Worm (Caenorhabditis elegans) whole organism, L2 larva: ENCODE data around the gene T16G12.10.

Experiments
- C34F6.9 ChIP-seq: fragments of 150-350 bp; optimal IDR thresholded peaks from 2 replicates; lab custom pipeline; 2014; ENCODE audit warnings: missing biosample characterization, missing genetic modification characterization
- F13H6.1 ChIP-seq: sonication (generic microtip); optimal IDR thresholded peaks from 2 replicates; lab custom pipeline; 2016; ENCODE audit warnings: missing genetic modification characterization, missing compliant biosample characterization
- R02D3.7 ChIP-seq: fragments of 150-350 bp; optimal IDR thresholded peaks from 2 replicates; lab custom pipeline; 2014; ENCODE audit warnings: missing biosample characterization, missing genetic modification characterization
- Y55F3AM.14 ChIP-seq: fragments of 200-800 bp; sonication (Bioruptor generic); optimal IDR thresholded peaks from 2 replicates; lab custom pipeline; 2018; ENCODE audit warnings: mild to moderate bottlenecking, missing genetic modification characterization, missing compliant biosample characterization
- ama-1 ChIP-seq: fragments of 150-350 bp; optimal IDR thresholded peaks from 2 replicates; lab custom pipeline; 2018; ENCODE audit warnings: inconsistent platforms
- blmp-1 ChIP-seq: sonication (generic microtip); optimal IDR thresholded peaks from 2 replicates; lab custom pipeline; 2017; ENCODE audit warnings: missing genetic modification characterization, mild to moderate bottlenecking, missing compliant biosample characterization, antibody characterized with exemption, moderate library complexity; ENCODE audit not compliant: insufficient read depth
- ceh-16 ChIP-seq: fragments of 150-350 bp; optimal IDR thresholded peaks from 2 replicates; lab custom pipeline; 2014; ENCODE audit warnings: missing biosample characterization, missing genetic modification characterization
- ceh-82 ChIP-seq: fragments of 150-350 bp; optimal IDR thresholded peaks from 2 replicates; lab custom pipeline; 2014; ENCODE audit warnings: missing biosample characterization, missing genetic modification characterization
- dmd-4 ChIP-seq: sonication (generic microtip); optimal IDR thresholded peaks from 2 replicates; lab custom pipeline; 2017; ENCODE audit warnings: missing biosample characterization, missing genetic modification characterization
- elt-1 ChIP-seq: fragments of 150-350 bp; optimal IDR thresholded peaks from 2 replicates; lab custom pipeline; 2014; ENCODE audit warnings: missing biosample characterization, missing genetic modification characterization
- elt-3 ChIP-seq: sonication (generic microtip); optimal IDR thresholded peaks from 2 replicates; lab custom pipeline; 2017; ENCODE audit warnings: missing biosample characterization, missing genetic modification characterization
- fos-1 ChIP-seq: fragments of 150-350 bp; optimal IDR thresholded peaks from 2 replicates; lab custom pipeline; 2014; ENCODE audit warnings: missing biosample characterization, missing genetic modification characterization
- lin-11 ChIP-seq: fragments of 150-350 bp; sonication (generic microtip); optimal IDR thresholded peaks from 2 replicates; lab custom pipeline; 2014; ENCODE audit warnings: missing biosample characterization, missing genetic modification characterization, inconsistent platforms, mixed read lengths
- lin-13 ChIP-seq: fragments of 150-350 bp; optimal IDR thresholded peaks from 2 replicates; lab custom pipeline; 2014; ENCODE audit warnings: missing biosample characterization, missing genetic modification reagents, missing genetic modification characterization
- lin-39 ChIP-seq: fragments of 150-350 bp; optimal IDR thresholded peaks from 2 replicates; lab custom pipeline; 2014; ENCODE audit warnings: missing biosample characterization, missing genetic modification reagents, missing genetic modification characterization
- lsy-2 ChIP-seq, 2 experiments: fragments of 150-350 bp in 1 of 2; sonication (generic microtip) in 1 of 2; optimal IDR thresholded peaks; 2 replicates each; lab custom pipeline; 2014 to 2017; ENCODE audit warnings: missing biosample characterization in 2 of 2, missing genetic modification characterization in 2 of 2
- mab-5 ChIP-seq: fragments of 150-350 bp; optimal IDR thresholded peaks from 2 replicates; lab custom pipeline; 2014; ENCODE audit warnings: missing biosample characterization, missing genetic modification characterization
- mbf-1 ChIP-seq: sonication (generic microtip); optimal IDR thresholded peaks from 2 replicates; lab custom pipeline; 2017; ENCODE audit warnings: missing biosample characterization, missing genetic modification characterization
- mdl-1 ChIP-seq, 2 experiments: fragments of 150-350 bp in 1 of 2; sonication (generic microtip) in 1 of 2; optimal IDR thresholded peaks; 2 replicates each; lab custom pipeline; 2017; ENCODE audit warnings: missing biosample characterization in 2 of 2, missing genetic modification characterization in 2 of 2
- nhr-10 ChIP-seq: sonication (generic microtip); optimal IDR thresholded peaks from 2 replicates; lab custom pipeline; 2017; ENCODE audit warnings: missing biosample characterization, missing genetic modification characterization
- nhr-11 ChIP-seq: fragments of 150-350 bp; optimal IDR thresholded peaks from 2 replicates; lab custom pipeline; 2014; ENCODE audit warnings: missing biosample characterization, missing genetic modification characterization
- nhr-12 ChIP-seq: fragments of 150-350 bp; optimal IDR thresholded peaks from 2 replicates; lab custom pipeline; 2014; ENCODE audit warnings: missing biosample characterization, missing genetic modification characterization
- nhr-129 ChIP-seq: fragments of 150-350 bp; optimal IDR thresholded peaks from 2 replicates; lab custom pipeline; 2014; ENCODE audit warnings: missing biosample characterization, missing genetic modification characterization
- nhr-21 ChIP-seq: fragments of 150-350 bp; optimal IDR thresholded peaks from 2 replicates; lab custom pipeline; 2014; ENCODE audit warnings: missing biosample characterization, missing genetic modification characterization
- nhr-23 ChIP-seq: fragments of 150-350 bp; optimal IDR thresholded peaks from 2 replicates; lab custom pipeline; 2014; ENCODE audit warnings: missing biosample characterization, missing genetic modification reagents, missing genetic modification characterization
- nhr-25 ChIP-seq: fragments of 150-350 bp; sonication (generic microtip); optimal IDR thresholded peaks from 3 replicates; lab custom pipeline; 2014; ENCODE audit warnings: missing biosample characterization, missing genetic modification characterization
- nhr-6 ChIP-seq: fragments of 150-350 bp; optimal IDR thresholded peaks from 2 replicates; lab custom pipeline; 2014; ENCODE audit warnings: missing biosample characterization, missing genetic modification characterization
- nhr-77 ChIP-seq: fragments of 150-350 bp; optimal IDR thresholded peaks from 2 replicates; lab custom pipeline; 2014; ENCODE audit warnings: missing biosample characterization, missing genetic modification characterization
- peb-1 ChIP-seq: fragments of 150-350 bp; optimal IDR thresholded peaks from 2 replicates; lab custom pipeline; 2014; ENCODE audit warnings: missing biosample characterization, missing genetic modification characterization
- sem-4 ChIP-seq: fragments of 150-350 bp; optimal IDR thresholded peaks from 2 replicates; lab custom pipeline; 2014; ENCODE audit warnings: missing biosample characterization, missing genetic modification reagents, missing genetic modification characterization
- skn-1 ChIP-seq: sonication (generic microtip); optimal IDR thresholded peaks from 2 replicates; lab custom pipeline; 2017; ENCODE audit warnings: missing biosample characterization, missing genetic modification characterization
- sma-3 ChIP-seq: sonication (generic microtip); optimal IDR thresholded peaks from 2 replicates; lab custom pipeline; 2016; ENCODE audit warnings: missing genetic modification reagents, missing genetic modification characterization, missing compliant biosample characterization
- sma-9 ChIP-seq, 2 experiments: fragments of 150-350 bp in 1 of 2; sonication (generic microtip) in 1 of 2; optimal IDR thresholded peaks; 2 replicates each; lab custom pipeline; 2014 to 2016; ENCODE audit warnings: missing genetic modification characterization in 2 of 2, mild to moderate bottlenecking in 1 of 2, missing biosample characterization in 1 of 2, missing compliant biosample characterization in 1 of 2, missing genetic modification reagents in 1 of 2, moderate library complexity in 1 of 2
- snpc-4 ChIP-seq: fragments of 150-350 bp; optimal IDR thresholded peaks from 2 replicates; lab custom pipeline; 2014; ENCODE audit warnings: missing biosample characterization, missing genetic modification characterization
- unc-39 ChIP-seq: fragments of 150-350 bp; optimal IDR thresholded peaks from 2 replicates; lab custom pipeline; 2014; ENCODE audit warnings: missing biosample characterization, missing genetic modification characterization
- unc-55 ChIP-seq: fragments of 150-350 bp; sonication (generic microtip); optimal IDR thresholded peaks from 3 replicates; lab custom pipeline; 2014; ENCODE audit warnings: missing biosample characterization, missing genetic modification reagents, missing genetic modification characterization
- ztf-1 ChIP-seq: fragments of 200-800 bp; sonication (Bioruptor generic); conservative IDR thresholded peaks from 2 replicates; pipeline ENCODE4 v1.3.6; 2022; ENCODE audit warnings: missing genetic modification characterization, missing compliant biosample characterization
- ztf-11 ChIP-seq: sonication (generic microtip); optimal IDR thresholded peaks from 2 replicates; lab custom pipeline; 2017; ENCODE audit warnings: missing biosample characterization, missing genetic modification characterization

T16G12.10 gene

DNA sequence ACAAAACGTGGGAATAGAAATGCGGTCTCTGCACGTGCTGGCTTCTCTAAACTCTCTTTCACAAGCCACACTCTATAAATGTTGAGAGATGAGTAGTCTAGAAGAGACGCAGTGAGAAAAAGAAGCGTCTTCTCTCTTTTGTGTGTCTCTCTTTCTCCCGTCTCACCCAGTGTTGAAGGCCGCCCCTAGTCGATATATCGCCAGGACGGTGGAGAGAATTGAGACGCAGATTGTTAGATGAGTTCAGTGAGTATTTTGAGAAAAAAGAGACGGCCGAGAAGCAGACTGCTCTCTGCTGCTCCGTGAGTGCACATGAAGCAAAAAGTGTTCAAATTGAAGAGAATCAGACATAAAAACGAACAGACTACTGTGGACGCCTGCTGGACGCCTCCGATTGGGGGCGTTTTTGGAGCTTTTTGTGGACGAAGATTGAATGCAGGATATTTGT lies 40.6 kb upstream of the T16G12.10 start (continued):
- TF ChIP-seq nhr-25 (peak; percentile 77), peb-1 (tag; lab: Kevin White, UChicago) (no peak), lsy-2 (tag; optimal IDR thresholded peaks at IDR 0.05; lab: Kevin White, UChicago) (peak; percentile 81 to 94), skn-1 (tag; lab: Kevin White, UChicago) (no peak), lin-39 (tag; lab: Kevin White, UChicago) (no peak), C34F6.9 (tag; lab: Kevin White, UChicago) (peak; percentile 97), nhr-6 (peak; percentile 89), elt-1 (no peak), lin-11 (tag; lab: Kevin White, UChicago) (peak; percentile 84), mdl-1 (tag; optimal IDR thresholded peaks at IDR 0.05; lab: Kevin White, UChicago) (peak; percentile 96 to 97), nhr-11 (tag; lab: Kevin White, UChicago) (no peak), nhr-23 (tag; lab: Kevin White, UChicago) (no peak), fos-1 (tag; lab: Kevin White, UChicago) (peak; percentile 80), R02D3.7 (tag; lab: Kevin White, UChicago) (peak; percentile 18), blmp-1 (tag; lab: Kevin White, UChicago) (peak; percentile 20), ztf-1 (GFP tag; lab: Robert Waterston, UW) (no peak), nhr-10 (tag; lab: Kevin White, UChicago) (no peak), ceh-82 (tag; lab: Kevin White, UChicago) (peak; percentile 45), nhr-12 (no peak)

DNA sequence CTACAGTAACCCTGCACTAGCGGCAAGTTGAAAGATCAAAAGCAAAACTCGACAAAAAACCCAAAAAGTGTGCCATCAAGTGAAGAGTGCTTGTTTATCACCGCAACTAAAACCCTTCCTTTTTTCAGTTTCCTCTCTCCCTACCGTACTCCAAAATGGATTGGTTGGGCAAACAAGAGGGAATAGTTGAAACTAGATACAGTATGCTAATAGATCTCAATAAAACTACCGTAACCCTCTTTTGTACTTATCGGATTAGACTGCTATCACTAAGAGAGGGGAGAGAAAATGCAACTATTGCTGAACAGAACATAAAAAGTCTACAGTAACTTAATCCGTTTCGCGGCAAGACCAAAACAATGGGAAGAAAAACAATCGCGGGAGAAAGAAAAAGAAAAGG lies 39.4 kb upstream of the T16G12.10 start:
- TF ChIP-seq elt-3 (tag; lab: Kevin White, UChicago) (no peak), lsy-2 (tag; optimal IDR thresholded peaks at IDR 0.05; lab: Kevin White, UChicago) (peak in 1 of 2 experiments; percentile 66)

ce11 chrIII:10094538-10094937 lies 38.6 kb upstream of the T16G12.10 start:
- TF ChIP-seq mdl-1 (tag; optimal IDR thresholded peaks at IDR 0.05; lab: Kevin White, UChicago) (no peak), nhr-23 (tag; lab: Kevin White, UChicago) (no peak), blmp-1 (tag; lab: Kevin White, UChicago) (no peak), nhr-6 (no peak), ztf-11 (no peak), sma-9 (GFP tag; optimal IDR thresholded peaks at IDR 0.05; lab: Kevin White, UChicago) (peak; percentile 19), sma-9 (tag; optimal IDR thresholded peaks at IDR 0.05; lab: Kevin White, UChicago) (no peak), mbf-1 (no peak), dmd-4 (no peak), unc-55 (GFP tag; lab: Kevin White, UChicago) (no peak), ama-1 (lab: Kevin White, UChicago) (no peak), lin-11 (tag; lab: Kevin White, UChicago) (no peak), sem-4 (no peak), nhr-21 (tag; lab: Kevin White, UChicago) (peak; percentile 55), elt-3 (tag; lab: Kevin White, UChicago) (no peak), nhr-129 (tag; lab: Kevin White, UChicago) (no peak), nhr-10 (tag; lab: Kevin White, UChicago) (no peak), ceh-82 (tag; lab: Kevin White, UChicago) (no peak), lin-39 (tag; lab: Kevin White, UChicago) (no peak), F13H6.1 (peak; percentile 54), lsy-2 (tag; optimal IDR thresholded peaks at IDR 0.05; lab: Kevin White, UChicago) (peak in 1 of 2 experiments; percentile 47), peb-1 (tag; lab: Kevin White, UChicago) (no peak), nhr-77 (no peak), Y55F3AM.14 (GFP tag; lab: Kevin White, UChicago) (no peak), nhr-25 (peak; percentile 43), mab-5 (tag; lab: Kevin White, UChicago) (no peak), ztf-1 (GFP tag; lab: Robert Waterston, UW) (no peak), ceh-16 (tag; lab: Kevin White, UChicago) (peak; percentile 51), sma-3 (peak; percentile 20), lin-13 (GFP tag; lab: Kevin White, UChicago) (no peak), snpc-4 (tag; lab: Kevin White, UChicago) (no peak), unc-39 (no peak)
- TF ChIP-seq, all 48 proteins: peak for 7
